Worm (Caenorhabditis elegans): ENCODE data around the gene abu-10.

abu-10 gene

DNA sequence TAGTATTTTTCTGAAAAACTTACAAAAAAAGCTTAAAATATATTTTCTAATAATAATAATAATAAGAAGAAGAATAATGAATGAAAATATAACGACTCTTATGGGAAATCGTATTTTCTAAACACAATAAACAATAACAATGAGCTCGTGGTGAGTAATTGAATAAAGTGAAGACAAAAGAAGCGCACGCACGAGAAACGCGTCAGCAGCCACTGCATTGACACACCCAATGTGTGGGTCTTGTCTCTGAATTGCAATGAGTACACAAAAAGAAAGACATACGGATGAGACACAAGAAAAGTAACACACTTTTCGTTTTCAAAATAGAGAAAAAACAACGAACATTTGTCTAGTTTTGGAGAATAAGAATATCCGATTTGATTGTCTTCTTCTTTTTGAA lies 5.3 kb downstream of the abu-10 start, which contains the start of gene F35A5.8 (continued):
- TF ChIP-seq hif-1 (tag; optimal IDR thresholded peaks at IDR 0.05) = peak in 1 of 2 experiments; percentile 19
- TF ChIP-seq dpl-1 (GFP tag; optimal IDR thresholded peaks at IDR 0.05) = peak; percentile 69

- TF ChIP-seq mes-2 (tag; optimal IDR thresholded peaks at IDR 0.05; ENCODE audit: poor library complexity, severe bottlenecking) (no peak), T26A8.4 (GFP tag; IDR thresholded peaks at IDR 0.05) (no peak), dmd-6 (GFP tag; IDR thresholded peaks at IDR 0.05) (no peak), unc-62 (GFP tag; optimal IDR thresholded peaks at IDR 0.05 in 1 of 2) (peak in 1 of 2 experiments; percentile 56), unc-62 (tag; optimal IDR thresholded peaks at IDR 0.05) (no peak), spr-3 (GFP tag; optimal IDR thresholded peaks at IDR 0.05) (no peak)
Observed at ce11 chrX:3804837-3805236, 6.9 kb downstream of the abu-10 start, which contains the start of gene F35A5.2. Gene F35A5.2, plus strand, starts transcription at chrX:3805137.

ce11 chrX:3807166-3807565 lies 9.2 kb downstream of the abu-10 start, which contains the start of gene F35A5.1:
Gene F35A5.1, plus strand, starts transcription at chrX:3807466.
- no peak for TF ChIP-seq ztf-7 (tag; optimal IDR thresholded peaks at IDR 0.05)

ce11 chrX:3814827-3815226 lies 16.8 kb downstream of the abu-10 start:
- no peak for TF ChIP-seq lin-29 (GFP tag; IDR thresholded peaks at IDR 0.05)
- TF ChIP-seq vab-7 (GFP tag; IDR thresholded peaks at IDR 0.05) = no peak
- no peak for TF ChIP-seq daf-16 (GFP tag; optimal IDR thresholded peaks at IDR 0.05)
- TF ChIP-seq daf-16 (tag; optimal IDR thresholded peaks at IDR 0.05) = peak; percentile 97
- TF ChIP-seq dve-1 (tag; optimal IDR thresholded peaks at IDR 0.05; ENCODE audit: insufficient read depth) = peak; percentile 34
- no peak for TF ChIP-seq arid-1 (GFP tag; conservative IDR thresholded peaks at IDR 0.05)
- TF ChIP-seq rbr-2 (tag; optimal IDR thresholded peaks at IDR 0.05) = no peak
- no peak for TF ChIP-seq Y75B8A.6 (GFP tag; IDR thresholded peaks at IDR 0.05)
- no peak for TF ChIP-seq nhr-42 (GFP tag; IDR thresholded peaks at IDR 0.05)
- no peak for TF ChIP-seq mdt-29 (GFP tag; IDR thresholded peaks at IDR 0.05)
- no peak for TF ChIP-seq lin-1 (GFP tag; IDR thresholded peaks at IDR 0.05)
- TF ChIP-seq ZK546.5 (tag; optimal IDR thresholded peaks at IDR 0.05) = no peak
- no peak for TF ChIP-seq lin-15B (tag; optimal IDR thresholded peaks at IDR 0.05)
- TF ChIP-seq unc-62 (GFP tag; optimal IDR thresholded peaks at IDR 0.05 in 1 of 2) = no peak
- no peak for TF ChIP-seq unc-62 (tag; optimal IDR thresholded peaks at IDR 0.05)
- TF ChIP-seq nhr-77 (tag; optimal IDR thresholded peaks at IDR 0.05) = peak; percentile 20
- TF ChIP-seq nhr-28 (tag; optimal IDR thresholded peaks at IDR 0.05) = peak; percentile 30
- peak in 1 of 2 experiments; percentile 11 for TF ChIP-seq mdl-1 (tag; optimal IDR thresholded peaks at IDR 0.05)
- peak; percentile 12; the same call in 1 of the 2 replicates for TF ChIP-seq dmd-6 (GFP tag; IDR thresholded peaks at IDR 0.05)
- peak; percentile 35 for TF ChIP-seq hlh-11 (tag; optimal IDR thresholded peaks at IDR 0.05)
- no peak for TF ChIP-seq nhr-102 (tag; optimal IDR thresholded peaks at IDR 0.05)
- TF ChIP-seq nhr-76 (tag; optimal IDR thresholded peaks at IDR 0.05) = no peak
- no peak for TF ChIP-seq snpc-4 (tag; optimal IDR thresholded peaks at IDR 0.05)

DNA sequence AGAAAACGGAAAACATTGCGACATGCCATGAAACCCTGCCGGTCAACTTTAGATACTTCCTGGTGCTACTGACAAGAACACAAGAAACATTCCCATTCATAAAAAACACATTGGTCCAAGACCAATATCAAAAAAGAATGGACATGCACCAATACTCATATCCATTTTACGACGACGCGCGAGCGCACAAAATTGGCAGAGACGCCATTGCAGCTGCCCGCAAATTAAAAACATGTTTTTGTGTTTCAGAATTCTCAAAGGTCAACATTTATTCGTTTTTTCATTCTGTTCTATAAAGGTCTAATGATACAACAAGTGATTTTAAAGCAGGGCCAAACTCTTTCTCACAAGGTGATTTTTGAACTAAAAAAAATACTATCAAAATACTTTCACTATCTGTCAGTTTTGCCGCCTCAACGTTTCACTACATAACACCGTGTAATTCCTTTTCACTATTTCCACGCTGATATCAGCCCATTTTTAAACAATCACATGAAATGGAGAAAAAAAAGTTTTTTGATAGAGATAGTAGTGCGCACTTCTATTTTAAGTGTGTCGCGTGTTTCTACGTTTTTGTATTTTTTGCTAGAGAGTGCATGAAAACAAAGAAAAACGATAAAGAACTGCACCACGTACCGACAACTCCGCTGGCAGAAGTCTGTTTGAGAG lies 21.0 kb downstream of the abu-10 start:
- peak; percentile 6 for TF ChIP-seq nhr-48 (tag; optimal IDR thresholded peaks at IDR 0.05)
- peak; percentile 80 for TF ChIP-seq dve-1 (tag; optimal IDR thresholded peaks at IDR 0.05; ENCODE audit: insufficient read depth)
- peak; percentile 75 for TF ChIP-seq hlh-30 (tag; optimal IDR thresholded peaks at IDR 0.05; ENCODE audit: insufficient read depth)
- no peak for TF ChIP-seq daf-16 (GFP tag; optimal IDR thresholded peaks at IDR 0.05)
- TF ChIP-seq daf-16 (tag; optimal IDR thresholded peaks at IDR 0.05) = peak; percentile 77
- TF ChIP-seq jun-1 (tag; optimal IDR thresholded peaks at IDR 0.05) = no peak
- peak; percentile 59 for TF ChIP-seq aha-1 (tag)
- TF ChIP-seq attf-4 (tag; optimal IDR thresholded peaks at IDR 0.05) = no peak
- no peak for TF ChIP-seq mep-1 (tag; optimal IDR thresholded peaks at IDR 0.05)
- no peak for TF ChIP-seq aly-2 (tag; optimal IDR thresholded peaks at IDR 0.05)
- TF ChIP-seq nhr-77 (tag; optimal IDR thresholded peaks at IDR 0.05) = peak; percentile 67
- TF ChIP-seq dmd-6 (GFP tag; IDR thresholded peaks at IDR 0.05) = peak; percentile 38; the same call in 1 of the 2 replicates
- no peak for TF ChIP-seq daf-8 (GFP tag; IDR thresholded peaks at IDR 0.05)
- no peak for TF ChIP-seq ceh-20 (GFP tag; IDR thresholded peaks at IDR 0.05)
- no peak for TF ChIP-seq nhr-102 (tag; optimal IDR thresholded peaks at IDR 0.05)
- no peak for TF ChIP-seq egl-43 (GFP tag; IDR thresholded peaks at IDR 0.05)
- no peak for TF ChIP-seq Y48G9A.11 (GFP tag; IDR thresholded peaks at IDR 0.05)
- TF ChIP-seq ceh-32 (tag; optimal IDR thresholded peaks at IDR 0.05; ENCODE audit: poor library complexity) = no peak
- peak in 1 of 2 experiments; percentile 54 for TF ChIP-seq unc-62 (GFP tag; optimal IDR thresholded peaks at IDR 0.05 in 1 of 2)
- TF ChIP-seq unc-62 (tag; optimal IDR thresholded peaks at IDR 0.05) = no peak
- TF ChIP-seq zfp-3 (GFP tag; conservative IDR thresholded peaks at IDR 0.05) = no peak
- TF ChIP-seq php-3 (GFP tag; IDR thresholded peaks at IDR 0.05) = no peak
